Worm (Caenorhabditis elegans): Measurements from ENCODE around the gene rab-30.

- TF ChIP-seq chd-7 (tag; optimal IDR thresholded peaks at IDR 0.05), result peak; percentile 17
- TF ChIP-seq snpc-1.3 (tag; optimal IDR thresholded peaks at IDR 0.05; ENCODE audit: insufficient read depth), result no peak
Measured at ce11 chrIII:10536087-10536723, 24.2 kb upstream of the rab-30 start.

Data from whole organism, young adult.